Fruit fly (Drosophila melanogaster) whole organism, embryonic: ENCODE results near the gene CG9855.

Experiments used
- Bgb ChIP-seq: fragments of 200-800 bp; sonication (Bioruptor generic); IDR thresholded peaks from 2 replicates; pipeline ENCODE4 v1.3.6; 2022; ENCODE audit warnings: missing biosample characterization, missing genetic modification characterization; ENCODE audit not compliant: partially characterized antibody
- CG13123 ChIP-seq: fragments of 200-800 bp; sonication (Bioruptor generic); optimal IDR thresholded peaks from 2 replicates; lab custom pipeline; 2016; ENCODE audit warnings: missing biosample characterization, missing genetic modification characterization
- CG13894 ChIP-seq: fragments of 200-800 bp; sonication (Bioruptor generic); optimal IDR thresholded peaks from 3 replicates; lab custom pipeline; 2018; ENCODE audit warnings: missing biosample characterization, mild to moderate bottlenecking, missing genetic modification characterization, moderate library complexity
- CG1529 ChIP-seq: fragments of 200-800 bp; sonication (Bioruptor generic); optimal IDR thresholded peaks from 3 replicates; lab custom pipeline; 2018; ENCODE audit warnings: missing biosample characterization, missing genetic modification characterization
- CG15696 ChIP-seq: fragments of 200-800 bp; sonication (Bioruptor generic); optimal IDR thresholded peaks from 2 replicates; lab custom pipeline; 2019; ENCODE audit warnings: missing biosample characterization, mild to moderate bottlenecking, missing genetic modification characterization, moderate library complexity
- CG16779 ChIP-seq: fragments of 200-800 bp; sonication (Bioruptor generic); IDR thresholded peaks from 2 replicates; pipeline ENCODE4 v1.3.6; 2022; ENCODE audit warnings: missing biosample characterization, missing genetic modification characterization
- CG17328 ChIP-seq: fragments of 200-800 bp; sonication (Bioruptor generic); IDR thresholded peaks from 2 replicates; pipeline ENCODE4 v1.3.6; 2022; ENCODE audit warnings: missing biosample characterization, missing genetic modification characterization
- CG17385 ChIP-seq: fragments of 200-800 bp; sonication (Bioruptor generic); optimal IDR thresholded peaks from 3 replicates; lab custom pipeline; 2018; ENCODE audit warnings: missing biosample characterization, mild to moderate bottlenecking, missing genetic modification characterization
- CG17829 ChIP-seq: fragments of 200-800 bp; optimal IDR thresholded peaks from 2 replicates; lab custom pipeline; 2019; ENCODE audit warnings: missing biosample characterization, mild to moderate bottlenecking, missing genetic modification characterization, moderate library complexity
- CG18011 ChIP-seq: fragments of 200-800 bp; sonication (Bioruptor generic); optimal IDR thresholded peaks from 2 replicates; lab custom pipeline; 2017; ENCODE audit warnings: missing biosample characterization, missing genetic modification characterization, mild to moderate bottlenecking, moderate library complexity, missing genotype
- CG2116 ChIP-seq: fragments of 200-800 bp; sonication (Bioruptor generic); optimal IDR thresholded peaks from 3 replicates; lab custom pipeline; 2018; ENCODE audit warnings: missing biosample characterization, mild to moderate bottlenecking, missing genetic modification characterization
- CG2889 ChIP-seq: fragments of 200-800 bp; sonication (Bioruptor generic); IDR thresholded peaks from 3 replicates; pipeline ENCODE4 v1.3.6; 2022; ENCODE audit warnings: missing biosample characterization, missing genetic modification characterization
- CG31388 ChIP-seq: fragments of 200-800 bp; sonication (Bioruptor generic); optimal IDR thresholded peaks from 2 replicates; lab custom pipeline; 2016; ENCODE audit warnings: missing biosample characterization, missing genetic modification characterization
- CG34376 ChIP-seq: fragments of 200-800 bp; sonication (Bioruptor generic); optimal IDR thresholded peaks from 2 replicates; lab custom pipeline; 2018; ENCODE audit warnings: missing biosample characterization, mild to moderate bottlenecking, missing genetic modification characterization
- CG4707 ChIP-seq: fragments of 200-800 bp; sonication (Bioruptor generic); optimal IDR thresholded peaks from 2 replicates; lab custom pipeline; 2018; ENCODE audit warnings: missing biosample characterization, mild to moderate bottlenecking, missing genetic modification characterization, moderate library complexity
- CG6813 ChIP-seq: fragments of 200-800 bp; sonication (Bioruptor generic); optimal IDR thresholded peaks from 2 replicates; lab custom pipeline; 2017; ENCODE audit warnings: missing biosample characterization, missing genetic modification characterization, mild to moderate bottlenecking, moderate library complexity, missing genetic modification reagents
- CG7987 ChIP-seq: fragments of 200-800 bp; sonication (Bioruptor generic); optimal IDR thresholded peaks from 2 replicates; lab custom pipeline; 2018; ENCODE audit warnings: missing biosample characterization, mild to moderate bottlenecking, missing genetic modification characterization, moderate library complexity
- CG8478 ChIP-seq: fragments of >200 bp; optimal IDR thresholded peaks from 2 replicates; lab custom pipeline; 2018
- CG8924 ChIP-seq: fragments of 200-800 bp; optimal IDR thresholded peaks from 3 replicates; lab custom pipeline; 2019; ENCODE audit warnings: missing biosample characterization, mild to moderate bottlenecking, missing genetic modification characterization, moderate library complexity
- Ets65A ChIP-seq: fragments of 200-800 bp; sonication (Bioruptor generic); peaks from one replicate; lab custom pipeline; 2016; ENCODE audit warnings: missing biosample characterization, missing genetic modification characterization
- Ets97D ChIP-seq: fragments of 200-800 bp; sonication (Bioruptor generic); optimal IDR thresholded peaks from 3 replicates; lab custom pipeline; 2016; ENCODE audit warnings: missing biosample characterization, missing genetic modification characterization
- Fer3 ChIP-seq: fragments of 200-800 bp; sonication (Bioruptor generic); optimal IDR thresholded peaks from 2 replicates; lab custom pipeline; 2018; ENCODE audit warnings: missing biosample characterization, mild to moderate bottlenecking, missing genetic modification characterization, moderate library complexity
- H15 ChIP-seq: fragments of 200-800 bp; sonication (Bioruptor generic); IDR thresholded peaks from 3 replicates; pipeline ENCODE4 v1.3.6; 2022; ENCODE audit warnings: missing biosample characterization, missing genetic modification characterization
- HLHmδ ChIP-seq: fragments of 200-800 bp; sonication (Bioruptor generic); optimal IDR thresholded peaks from 2 replicates; lab custom pipeline; 2018; ENCODE audit warnings: missing biosample characterization, mild to moderate bottlenecking, missing genetic modification characterization, moderate library complexity
- Meics ChIP-seq: fragments of 200-800 bp; sonication (Bioruptor generic); optimal IDR thresholded peaks from 2 replicates; lab custom pipeline; 2017; ENCODE audit warnings: missing biosample characterization, mild to moderate bottlenecking, missing genetic modification characterization
- NK7.1 ChIP-seq: fragments of 200-800 bp; sonication (Bioruptor generic); optimal IDR thresholded peaks from 3 replicates; lab custom pipeline; 2016; ENCODE audit warnings: missing biosample characterization, missing genetic modification characterization
- Nf-YC ChIP-seq: fragments of 200-800 bp; optimal IDR thresholded peaks from 3 replicates; lab custom pipeline; 2019; ENCODE audit warnings: missing biosample characterization, mild to moderate bottlenecking, missing genetic modification characterization, moderate library complexity
- Pdp1 ChIP-seq, 2 experiments: fragments of 200-800 bp; sonication (Bioruptor generic); optimal IDR thresholded peaks; 3 replicates each; lab custom pipeline; 2016; ENCODE audit warnings: missing biosample characterization in 2 of 2, missing genetic modification characterization in 2 of 2, mild to moderate bottlenecking in 1 of 2, moderate library complexity in 1 of 2
- Sry-δ ChIP-seq: fragments of 200-800 bp; sonication (Bioruptor generic); optimal IDR thresholded peaks from 2 replicates; lab custom pipeline; 2016; ENCODE audit warnings: missing biosample characterization, missing genetic modification characterization
- Usf ChIP-seq: fragments of 200-800 bp; sonication (Bioruptor generic); optimal IDR thresholded peaks from 2 replicates; lab custom pipeline; 2017; ENCODE audit warnings: missing genotype, missing biosample characterization, missing genetic modification characterization
- abd-A ChIP-seq: fragments of 200-800 bp; sonication (Bioruptor generic); optimal IDR thresholded peaks from 3 replicates; lab custom pipeline; 2019; ENCODE audit warnings: missing biosample characterization, mild to moderate bottlenecking, missing genetic modification characterization, moderate library complexity
- ara ChIP-seq: fragments of 200-800 bp; sonication (Bioruptor generic); IDR thresholded peaks from 2 replicates; pipeline ENCODE4 v1.3.6; 2022; ENCODE audit warnings: missing biosample characterization, missing genetic modification characterization
- btn ChIP-seq: fragments of 200-800 bp; sonication (Bioruptor generic); optimal IDR thresholded peaks from 2 replicates; lab custom pipeline; 2016; ENCODE audit warnings: missing biosample characterization, missing genetic modification characterization
- caup ChIP-seq: fragments of 200-800 bp; sonication (Bioruptor generic); optimal IDR thresholded peaks from 3 replicates; lab custom pipeline; 2017; ENCODE audit warnings: missing biosample characterization, mild to moderate bottlenecking, missing genetic modification characterization, moderate library complexity; ENCODE audit not compliant: severe bottlenecking
- gce ChIP-seq: fragments of 200-800 bp; sonication (Bioruptor generic); IDR thresholded peaks from 3 replicates; pipeline ENCODE4 v1.3.6; 2022; ENCODE audit warnings: missing biosample characterization, missing genetic modification characterization
- her ChIP-seq: fragments of 200-800 bp; sonication (Bioruptor generic); optimal IDR thresholded peaks from 2 replicates; lab custom pipeline; 2016; ENCODE audit warnings: missing biosample characterization, missing genetic modification characterization
- insv ChIP-seq, 2 experiments: fragments of 200-800 bp; sonication (Bioruptor generic); optimal IDR thresholded peaks; 3 replicates each; lab custom pipeline; 2016 to 2018; ENCODE audit warnings: missing biosample characterization in 2 of 2, missing genetic modification characterization in 2 of 2
- jumu ChIP-seq: fragments of 200-800 bp; sonication (Bioruptor generic); optimal IDR thresholded peaks from 3 replicates; lab custom pipeline; 2016; ENCODE audit warnings: missing biosample characterization, missing genetic modification characterization
- lab ChIP-seq: fragments of 200-800 bp; sonication (Bioruptor generic); optimal IDR thresholded peaks from 3 replicates; lab custom pipeline; 2017; ENCODE audit warnings: missing biosample characterization, missing genetic modification characterization, mild to moderate bottlenecking, moderate library complexity, missing genetic modification reagents
- onecut ChIP-seq: fragments of 200-800 bp; sonication (Bioruptor generic); IDR thresholded peaks from 2 replicates; pipeline ENCODE4 v1.3.6; 2022; ENCODE audit warnings: missing biosample characterization, missing genetic modification characterization
- pan ChIP-seq, 4 experiments: fragments of >200 bp in 3 of 4; fragments of 200-800 bp in 1 of 4; sonication (Bioruptor generic) in 1 of 4; optimal IDR thresholded peaks in 3 of 4; IDR thresholded peaks in 1 of 4; 2 replicates each; pipeline versions ENCODE4 v1.3.6 to Lab custom; 2017 to 2022; ENCODE audit warnings: missing biosample characterization in 2 of 4, missing genetic modification characterization in 2 of 4, mixed read lengths in 1 of 4
- psq ChIP-seq: fragments of 200-800 bp; sonication (Bioruptor generic); optimal IDR thresholded peaks from 2 replicates; lab custom pipeline; 2017; ENCODE audit warnings: missing biosample characterization, missing genetic modification characterization
- ranshi ChIP-seq: fragments of 200-800 bp; sonication (Bioruptor generic); IDR thresholded peaks from 2 replicates; pipeline ENCODE4 v1.3.6; 2022; ENCODE audit warnings: missing biosample characterization, missing genetic modification characterization
- sens ChIP-seq: fragments of 200-800 bp; sonication (Bioruptor generic); peaks from one replicate; lab custom pipeline; 2016; ENCODE audit warnings: missing biosample characterization, missing genetic modification characterization
- slou ChIP-seq: fragments of 200-800 bp; sonication (Bioruptor generic); optimal IDR thresholded peaks from 3 replicates; lab custom pipeline; 2016; ENCODE audit warnings: missing biosample characterization, missing genetic modification characterization
- tap ChIP-seq: fragments of 200-800 bp; optimal IDR thresholded peaks from 3 replicates; lab custom pipeline; 2019; ENCODE audit warnings: missing biosample characterization, mild to moderate bottlenecking, missing genetic modification characterization, moderate library complexity
- tll ChIP-seq, 2 experiments: fragments of 200-800 bp in 1 of 2; fragments of >200 bp in 1 of 2; sonication (Bioruptor generic) in 1 of 2; optimal IDR thresholded peaks; 2 replicates each; lab custom pipeline; 2017 to 2019; ENCODE audit warnings: missing biosample characterization in 2 of 2, missing genetic modification characterization in 2 of 2, mild to moderate bottlenecking in 1 of 2, moderate library complexity in 1 of 2
- unc-4 ChIP-seq: fragments of 200-800 bp; sonication (Bioruptor generic); IDR thresholded peaks from 2 replicates; pipeline ENCODE4 v1.3.6; 2022; ENCODE audit warnings: missing biosample characterization, missing genetic modification characterization; ENCODE audit not compliant: partially characterized antibody
- zen ChIP-seq: fragments of 200-800 bp; sonication (Bioruptor generic); optimal IDR thresholded peaks from 3 replicates; lab custom pipeline; 2018; ENCODE audit warnings: missing biosample characterization, mild to moderate bottlenecking, missing genetic modification characterization, moderate library complexity

The CG9855 gene

dm6 chr3R:4360668-4361110 lies 37.0 kb downstream of the CG9855 start (continued):
- no peak for TF ChIP-seq CG7987 (GFP tag; lab: Kevin White, UChicago)
- TF ChIP-seq CG4707 = no peak
- no peak for TF ChIP-seq CG31388 (GFP tag; lab: Kevin White, UChicago)
- TF ChIP-seq ranshi (GFP tag; lab: Robert Waterston, UW) = no peak
- no peak for TF ChIP-seq CG18011 (GFP tag; lab: Kevin White, UChicago)
- TF ChIP-seq zen (tag; lab: Kevin White, UChicago) = no peak
- TF ChIP-seq Bgb = peak; percentile 29; the same call in 1 of the 2 replicates
- no peak for TF ChIP-seq sens (GFP tag; lab: Kevin White, UChicago)
- TF ChIP-seq psq (GFP tag; lab: Kevin White, UChicago) = no peak
- TF ChIP-seq caup (GFP tag; lab: Kevin White, UChicago) = peak; percentile 2
- TF ChIP-seq pan (optimal IDR thresholded peaks at IDR 0.05; lab: Kevin White, UChicago) = no peak
- no peak for TF ChIP-seq pan (GFP tag; optimal IDR thresholded peaks at IDR 0.05 in 1 of 2, IDR thresholded peaks at IDR 0.05 in 1 of 2)
- TF ChIP-seq Sry-δ (GFP tag; lab: Kevin White, UChicago) = no peak
- no peak for TF ChIP-seq her (GFP tag; lab: Kevin White, UChicago)
- TF ChIP-seq slou (GFP tag; lab: Kevin White, UChicago) = no peak
- TF ChIP-seq CG15696 = no peak
- peak in 1 of 2 experiments; percentile 0 for TF ChIP-seq Pdp1 (GFP tag; optimal IDR thresholded peaks at IDR 0.05; lab: Kevin White, UChicago)
- TF ChIP-seq Usf = no peak
- no peak for TF ChIP-seq NK7.1 (GFP tag; lab: Kevin White, UChicago)
- TF ChIP-seq CG2889 (GFP tag; lab: Robert Waterston, UW) = no peak
- TF ChIP-seq insv (GFP tag; optimal IDR thresholded peaks at IDR 0.05; lab: Kevin White, UChicago) = no peak
- TF ChIP-seq CG1529 (GFP tag; lab: Kevin White, UChicago) = no peak
- TF ChIP-seq CG17829 (tag; lab: Kevin White, UChicago) = no peak
- TF ChIP-seq CG17385 (GFP tag; lab: Kevin White, UChicago) = no peak

dm6 chr3R:4359625-4360024 lies 38.0 kb downstream of the CG9855 start, which contains the start of gene CG1090:
Gene CG1090 (plus strand): TSS chr3R:4359883.
- TF ChIP-seq gce (GFP tag; lab: Robert Waterston, UW) (0 out of 3 replicates have a peak, but pooled peaks have one; percentile 39), CG6813 (peak; percentile 37), onecut (GFP tag; lab: Robert Waterston, UW) (peak; percentile 55; the same call in 1 of the 2 replicates), Ets65A (GFP tag; lab: Kevin White, UChicago) (peak; percentile 60), unc-4 (GFP tag; lab: Robert Waterston, UW) (0 out of 2 replicates have a peak, but pooled peaks have one; percentile 29), Fer3 (peak; percentile 11), HLHmδ (GFP tag; lab: Kevin White, UChicago) (peak; percentile 4), Meics (GFP tag; lab: Kevin White, UChicago) (peak; percentile 52), H15 (GFP tag; lab: Robert Waterston, UW) (no peak), tap (no peak), btn (GFP tag; lab: Kevin White, UChicago) (no peak), abd-A (tag; lab: Kevin White, UChicago) (peak; percentile 67), CG2116 (GFP tag; lab: Kevin White, UChicago) (peak; percentile 46), tll (GFP tag; optimal IDR thresholded peaks at IDR 0.05; lab: Kevin White, UChicago) (no peak), CG34376 (GFP tag; lab: Kevin White, UChicago) (peak; percentile 73), CG13123 (GFP tag; lab: Kevin White, UChicago) (no peak), Ets97D (GFP tag; lab: Kevin White, UChicago) (peak; percentile 68), CG17328 (GFP tag; lab: Robert Waterston, UW) (peak; percentile 23; the same call in 1 of the 2 replicates), ara (GFP tag; lab: Robert Waterston, UW) (0 out of 2 replicates have a peak, but pooled peaks have one; percentile 4), jumu (GFP tag; lab: Kevin White, UChicago) (no peak), Nf-YC (tag; lab: Kevin White, UChicago) (peak; percentile 37), CG8478 (lab: Kevin White, UChicago) (no peak), CG8924 (tag; lab: Kevin White, UChicago) (no peak), CG16779 (GFP tag; lab: Robert Waterston, UW) (0 out of 2 replicates have a peak, but pooled peaks have one; percentile 36), lab (GFP tag; lab: Kevin White, UChicago) (peak; percentile 77), CG13894 (tag; lab: Kevin White, UChicago) (peak; percentile 41)
